Fruit fly (Drosophila melanogaster) whole organism, embryonic: ENCODE measurements around the gene CG14104.

Experiments used
- CG10267 ChIP-seq: fragments of 200-800 bp; sonication (Bioruptor generic); optimal IDR thresholded peaks from 2 replicates; lab custom pipeline; 2018; ENCODE audit warnings: missing biosample characterization, mild to moderate bottlenecking, missing genetic modification characterization, moderate library complexity
- CG11696 ChIP-seq: fragments of 200-800 bp; sonication (Bioruptor generic); IDR thresholded peaks from 2 replicates; pipeline ENCODE4 v1.3.6; 2022; ENCODE audit warnings: missing biosample characterization, missing genetic modification characterization
- CG14667 ChIP-seq: fragments of 200-800 bp; sonication (Bioruptor generic); IDR thresholded peaks from 2 replicates; pipeline ENCODE4 v1.3.6; 2022; ENCODE audit warnings: missing biosample characterization, missing genetic modification characterization
- CG14860 ChIP-seq: fragments of 200-800 bp; sonication (Bioruptor generic); IDR thresholded peaks from 3 replicates; pipeline ENCODE4 v1.3.6; 2022; ENCODE audit warnings: missing biosample characterization, missing genetic modification characterization; ENCODE audit not compliant: partially characterized antibody
- CG15011 ChIP-seq: fragments of 200-800 bp; sonication (Bioruptor generic); optimal IDR thresholded peaks from 3 replicates; lab custom pipeline; 2018; ENCODE audit warnings: missing biosample characterization, mild to moderate bottlenecking, missing genetic modification characterization
- CG15601 ChIP-seq: fragments of 200-800 bp; sonication (Bioruptor generic); optimal IDR thresholded peaks from 3 replicates; lab custom pipeline; 2019; ENCODE audit warnings: missing biosample characterization, mild to moderate bottlenecking, missing genetic modification characterization, moderate library complexity
- CG16815 ChIP-seq: fragments of 200-800 bp; sonication (Bioruptor generic); optimal IDR thresholded peaks from 3 replicates; lab custom pipeline; 2017; ENCODE audit warnings: missing biosample characterization, mild to moderate bottlenecking, missing genetic modification characterization
- CG17186 ChIP-seq: fragments of 200-800 bp; sonication (Bioruptor generic); optimal IDR thresholded peaks from 3 replicates; lab custom pipeline; 2017; ENCODE audit warnings: missing biosample characterization, missing genetic modification reagents, missing genetic modification characterization
- CG1832 ChIP-seq: fragments of 200-800 bp; sonication (Bioruptor generic); optimal IDR thresholded peaks from 2 replicates; lab custom pipeline; 2017; ENCODE audit warnings: missing biosample characterization, mild to moderate bottlenecking, missing genetic modification characterization, inconsistent platforms
- CG34224 ChIP-seq: fragments of 200-800 bp; sonication (Bioruptor generic); IDR thresholded peaks from 3 replicates; pipeline ENCODE4 v1.3.6; 2022; ENCODE audit warnings: missing biosample characterization, missing genetic modification characterization; ENCODE audit not compliant: partially characterized antibody
- CG34422 ChIP-seq: fragments of 200-800 bp; sonication (Bioruptor generic); IDR thresholded peaks from 3 replicates; pipeline ENCODE4 v1.3.6; 2022; ENCODE audit warnings: missing biosample characterization, missing genetic modification characterization
- CG5953 ChIP-seq: fragments of 200-800 bp; sonication (Bioruptor generic); IDR thresholded peaks from 2 replicates; pipeline ENCODE4 v1.3.6; 2022; ENCODE audit warnings: missing biosample characterization, missing genetic modification characterization
- CG7928 ChIP-seq: fragments of 200-800 bp; sonication (Bioruptor generic); optimal IDR thresholded peaks from 2 replicates; lab custom pipeline; 2017; ENCODE audit warnings: missing biosample characterization, mild to moderate bottlenecking, missing genetic modification characterization
- CG8478 ChIP-seq: fragments of >200 bp; optimal IDR thresholded peaks from 2 replicates; lab custom pipeline; 2018
- CG9797 ChIP-seq: fragments of 200-800 bp; sonication (Bioruptor generic); optimal IDR thresholded peaks from 3 replicates; lab custom pipeline; 2018; ENCODE audit warnings: missing biosample characterization, mild to moderate bottlenecking, missing genetic modification characterization
- Dll ChIP-seq: fragments of 200-800 bp; sonication (Bioruptor generic); IDR thresholded peaks from 4 replicates; pipeline ENCODE4 v1.3.6; 2022; ENCODE audit warnings: missing biosample characterization, missing genetic modification characterization; ENCODE audit not compliant: partially characterized antibody
- E2f1 ChIP-seq: fragments of 200-800 bp; sonication (Bioruptor generic); IDR thresholded peaks from 2 replicates; pipeline ENCODE4 v1.3.6; 2022; ENCODE audit warnings: missing biosample characterization, missing genetic modification characterization
- Fer2 ChIP-seq: fragments of 200-800 bp; sonication (Bioruptor generic); optimal IDR thresholded peaks from 2 replicates; lab custom pipeline; 2018; ENCODE audit warnings: missing biosample characterization, mild to moderate bottlenecking, missing genetic modification characterization, moderate library complexity
- MESR4 ChIP-seq: fragments of 200-800 bp; sonication (Bioruptor generic); optimal IDR thresholded peaks from 2 replicates; lab custom pipeline; 2018; ENCODE audit warnings: missing biosample characterization, mild to moderate bottlenecking, missing genetic modification characterization, moderate library complexity
- Opbp ChIP-seq: fragments of 200-800 bp; sonication (Bioruptor generic); IDR thresholded peaks from 3 replicates; pipeline ENCODE4 v1.3.6; 2022; ENCODE audit warnings: missing biosample characterization, missing genetic modification characterization; ENCODE audit not compliant: partially characterized antibody
- Pdp1 ChIP-seq, 2 experiments: fragments of 200-800 bp; sonication (Bioruptor generic); optimal IDR thresholded peaks; 3 replicates each; lab custom pipeline; 2016; ENCODE audit warnings: missing biosample characterization in 2 of 2, missing genetic modification characterization in 2 of 2, mild to moderate bottlenecking in 1 of 2, moderate library complexity in 1 of 2
- Ravus ChIP-seq: fragments of 200-800 bp; sonication (Bioruptor generic); IDR thresholded peaks from 2 replicates; pipeline ENCODE4 v1.3.6; 2022; ENCODE audit warnings: missing biosample characterization, missing genetic modification characterization
- Stat92E ChIP-seq, 3 experiments: fragments of >200 bp in 2 of 3; fragments of 200-800 bp in 1 of 3; sonication (Bioruptor generic) in 1 of 3; optimal IDR thresholded peaks; 2 replicates each; lab custom pipeline; 2017 to 2019; ENCODE audit warnings: missing biosample characterization in 3 of 3, missing genetic modification characterization in 3 of 3, mild to moderate bottlenecking in 1 of 3, moderate library complexity in 1 of 3
- cg ChIP-seq: fragments of 200-800 bp; sonication (Bioruptor generic); optimal IDR thresholded peaks from 3 replicates; lab custom pipeline; 2019; ENCODE audit warnings: missing biosample characterization, mild to moderate bottlenecking, missing genetic modification characterization, moderate library complexity
- chinmo ChIP-seq: fragments of 200-800 bp; sonication (Bioruptor generic); IDR thresholded peaks from 4 replicates; pipeline ENCODE4 v1.3.6; 2022; ENCODE audit warnings: missing biosample characterization, missing genetic modification characterization; ENCODE audit not compliant: partially characterized antibody
- chn ChIP-seq: fragments of 200-800 bp; sonication (Bioruptor generic); optimal IDR thresholded peaks from 2 replicates; lab custom pipeline; 2016; ENCODE audit warnings: missing biosample characterization, missing genetic modification characterization
- dati ChIP-seq: fragments of 200-800 bp; sonication (Bioruptor generic); IDR thresholded peaks from 2 replicates; pipeline ENCODE4 v1.3.6; 2022; ENCODE audit warnings: missing biosample characterization, missing genetic modification characterization
- fu2 ChIP-seq: fragments of 200-800 bp; sonication (Bioruptor generic); optimal IDR thresholded peaks from 2 replicates; lab custom pipeline; 2016; ENCODE audit warnings: missing biosample characterization, missing genetic modification characterization
- gce ChIP-seq: fragments of 200-800 bp; sonication (Bioruptor generic); IDR thresholded peaks from 3 replicates; pipeline ENCODE4 v1.3.6; 2022; ENCODE audit warnings: missing biosample characterization, missing genetic modification characterization
- gfzf ChIP-seq: fragments of 200-800 bp; sonication (Bioruptor generic); optimal IDR thresholded peaks from 2 replicates; lab custom pipeline; 2016; ENCODE audit warnings: missing biosample characterization, mild to moderate bottlenecking, missing genetic modification characterization, moderate library complexity
- ham ChIP-seq: fragments of 200-800 bp; sonication (Bioruptor generic); IDR thresholded peaks from 2 replicates; pipeline ENCODE4 v1.3.6; 2022; ENCODE audit warnings: missing biosample characterization, missing genetic modification characterization
- hb ChIP-seq: fragments of 200-800 bp; sonication (Bioruptor generic); IDR thresholded peaks from 3 replicates; pipeline ENCODE4 v1.3.6; 2022; ENCODE audit warnings: missing biosample characterization, missing genetic modification characterization; ENCODE audit not compliant: partially characterized antibody
- insv ChIP-seq, 2 experiments: fragments of 200-800 bp; sonication (Bioruptor generic); optimal IDR thresholded peaks; 3 replicates each; lab custom pipeline; 2016 to 2018; ENCODE audit warnings: missing biosample characterization in 2 of 2, missing genetic modification characterization in 2 of 2
- inv ChIP-seq: fragments of 200-800 bp; sonication (Bioruptor generic); IDR thresholded peaks from 2 replicates; pipeline ENCODE4 v1.3.6; 2022; ENCODE audit warnings: missing biosample characterization, missing genetic modification characterization; ENCODE audit not compliant: partially characterized antibody
- nom ChIP-seq: fragments of 200-800 bp; sonication (Bioruptor generic); optimal IDR thresholded peaks from 2 replicates; lab custom pipeline; 2017; ENCODE audit warnings: missing biosample characterization, missing genetic modification characterization, mild to moderate bottlenecking, moderate library complexity, missing genetic modification reagents
- prd ChIP-seq, 3 experiments: fragments of >200 bp in 2 of 3; fragments of 200-800 bp in 1 of 3; sonication (Bioruptor generic) in 1 of 3; optimal IDR thresholded peaks in 2 of 3; IDR thresholded peaks in 1 of 3; 2 replicates in 2 of 3; 3 replicates in 1 of 3; pipeline versions ENCODE4 v1.3.6 to Lab custom; 2017 to 2022; ENCODE audit warnings: missing biosample characterization in 1 of 3, missing genetic modification characterization in 1 of 3
- rib ChIP-seq: fragments of 200-800 bp; sonication (Bioruptor generic); IDR thresholded peaks from 2 replicates; pipeline ENCODE4 v1.3.6; 2022; ENCODE audit warnings: missing biosample characterization, missing genetic modification characterization
- sc ChIP-seq, 3 experiments: fragments of >200 bp in 2 of 3; fragments of 200-800 bp in 1 of 3; sonication (Bioruptor generic) in 1 of 3; optimal IDR thresholded peaks; 2 replicates in 2 of 3; 3 replicates in 1 of 3; lab custom pipeline; 2017; ENCODE audit warnings: mild to moderate bottlenecking in 1 of 3, missing biosample characterization in 1 of 3, missing genetic modification characterization in 1 of 3, missing genetic modification reagents in 1 of 3
- scrt ChIP-seq: fragments of 200-800 bp; sonication (Bioruptor generic); optimal IDR thresholded peaks from 2 replicates; lab custom pipeline; 2018; ENCODE audit warnings: missing biosample characterization, mild to moderate bottlenecking, missing genetic modification characterization, moderate library complexity
- stwl ChIP-seq: fragments of 200-800 bp; sonication (Bioruptor generic); optimal IDR thresholded peaks from 3 replicates; lab custom pipeline; 2018; ENCODE audit warnings: missing biosample characterization, mild to moderate bottlenecking, missing genetic modification characterization, moderate library complexity
- tll ChIP-seq, 2 experiments: fragments of 200-800 bp in 1 of 2; fragments of >200 bp in 1 of 2; sonication (Bioruptor generic) in 1 of 2; optimal IDR thresholded peaks; 2 replicates each; lab custom pipeline; 2017 to 2019; ENCODE audit warnings: missing biosample characterization in 2 of 2, missing genetic modification characterization in 2 of 2, mild to moderate bottlenecking in 1 of 2, moderate library complexity in 1 of 2
- unc-4 ChIP-seq: fragments of 200-800 bp; sonication (Bioruptor generic); IDR thresholded peaks from 2 replicates; pipeline ENCODE4 v1.3.6; 2022; ENCODE audit warnings: missing biosample characterization, missing genetic modification characterization; ENCODE audit not compliant: partially characterized antibody
- zf30C ChIP-seq: fragments of 200-800 bp; sonication (Bioruptor generic); optimal IDR thresholded peaks from 3 replicates; lab custom pipeline; 2018; ENCODE audit warnings: missing biosample characterization, mild to moderate bottlenecking, missing genetic modification characterization

The CG14104 gene

DNA sequence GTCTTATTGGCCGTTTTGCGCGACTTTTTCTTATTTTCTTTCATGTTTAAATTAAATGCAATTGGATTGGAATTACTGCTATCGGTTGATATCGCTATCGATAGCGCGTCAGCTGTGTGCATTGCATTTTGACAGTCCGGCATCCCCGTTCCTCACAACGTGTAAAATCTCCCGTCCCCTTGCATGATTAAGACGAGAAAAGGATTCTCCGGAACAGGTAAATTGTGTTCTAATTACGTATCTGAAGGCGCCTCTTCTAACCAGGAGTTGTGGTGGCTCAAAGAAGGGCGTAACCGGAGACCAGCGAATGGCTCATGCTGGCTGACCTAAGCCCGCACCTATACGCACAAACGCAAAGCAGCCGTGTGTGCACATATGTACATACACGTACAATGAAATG is at the start of gene CG14104, which contains the start of gene Kap-alpha1 (continued):
- TF ChIP-seq prd (optimal IDR thresholded peaks at IDR 0.05; lab: Kevin White, UChicago) (no peak), prd (GFP tag; IDR thresholded peaks at IDR 0.05; lab: Robert Waterston, UW) (no peak), CG34224 (peak; percentile 59), ham (GFP tag; lab: Robert Waterston, UW) (no peak), CG14667 (no peak), Dll (peak; percentile 73; the same call in 3 of the 4 replicates), CG8478 (lab: Kevin White, UChicago) (peak; percentile 67), CG9797 (GFP tag; lab: Kevin White, UChicago) (no peak), fu2 (GFP tag; lab: Kevin White, UChicago) (no peak), CG16815 (no peak), Pdp1 (GFP tag; optimal IDR thresholded peaks at IDR 0.05; lab: Kevin White, UChicago) (peak in 1 of 2 experiments; percentile 24), nom (peak; percentile 24), E2f1 (GFP tag; lab: Robert Waterston, UW) (no peak), CG1832 (no peak), Opbp (GFP tag; lab: Robert Waterston, UW) (peak; percentile 66; the same call in 2 of the 3 replicates), MESR4 (GFP tag; lab: Kevin White, UChicago) (peak; percentile 96), zf30C (GFP tag; lab: Kevin White, UChicago) (no peak), CG34422 (GFP tag; lab: Robert Waterston, UW) (peak; percentile 45; the same call in 1 of the 3 replicates), chinmo (GFP tag; lab: Robert Waterston, UW) (peak; percentile 88), hb (GFP tag; lab: Robert Waterston, UW) (peak; percentile 49; the same call in 1 of the 3 replicates), unc-4 (GFP tag; lab: Robert Waterston, UW) (peak; percentile 70), CG5953 (GFP tag; lab: Robert Waterston, UW) (no peak), inv (GFP tag; lab: Robert Waterston, UW) (peak; percentile 46; the same call in 1 of the 2 replicates), gce (GFP tag; lab: Robert Waterston, UW) (no peak), CG10267 (tag; lab: Kevin White, UChicago) (no peak), Stat92E (GFP tag; optimal IDR thresholded peaks at IDR 0.05; lab: Kevin White, UChicago) (peak in 1 of 3 experiments; percentile 8), sc (optimal IDR thresholded peaks at IDR 0.05; lab: Kevin White, UChicago) (no peak), sc (GFP tag; optimal IDR thresholded peaks at IDR 0.05; lab: Kevin White, UChicago) (no peak), insv (GFP tag; optimal IDR thresholded peaks at IDR 0.05; lab: Kevin White, UChicago) (peak in 1 of 2 experiments; percentile 84), Fer2 (tag; lab: Kevin White, UChicago) (no peak), rib (no peak), CG7928 (GFP tag; lab: Kevin White, UChicago) (no peak), CG14860 (GFP tag; lab: Robert Waterston, UW) (peak; percentile 57), cg (peak; percentile 92), dati (no peak), scrt (GFP tag; lab: Kevin White, UChicago) (no peak), gfzf (GFP tag; lab: Kevin White, UChicago) (peak; percentile 11), CG15011 (GFP tag; lab: Kevin White, UChicago) (no peak), CG15601 (tag; lab: Kevin White, UChicago) (no peak), stwl (peak; percentile 56), Ravus (GFP tag; lab: Robert Waterston, UW) (no peak), CG17186 (GFP tag; lab: Kevin White, UChicago) (peak; percentile 30), chn (GFP tag; lab: Kevin White, UChicago) (no peak), CG11696 (GFP tag; lab: Robert Waterston, UW) (no peak), tll (GFP tag; optimal IDR thresholded peaks at IDR 0.05; lab: Kevin White, UChicago) (no peak)
- TF ChIP-seq, all 482 proteins: peak for 76
